Fruit fly (Drosophila melanogaster) whole organism, embryonic: ENCODE data around the gene CG43055.

Experiments
- CG14860 ChIP-seq: fragments of 200-800 bp; sonication (Bioruptor generic); IDR thresholded peaks from 3 replicates; pipeline ENCODE4 v1.3.6; 2022; ENCODE audit warnings: missing biosample characterization, missing genetic modification characterization; ENCODE audit not compliant: partially characterized antibody
- Rfx ChIP-seq: fragments of 200-800 bp; sonication (Bioruptor generic); IDR thresholded peaks from 2 replicates; pipeline ENCODE4 v1.3.6; 2022; ENCODE audit warnings: missing biosample characterization, missing genetic modification characterization

DNA sequence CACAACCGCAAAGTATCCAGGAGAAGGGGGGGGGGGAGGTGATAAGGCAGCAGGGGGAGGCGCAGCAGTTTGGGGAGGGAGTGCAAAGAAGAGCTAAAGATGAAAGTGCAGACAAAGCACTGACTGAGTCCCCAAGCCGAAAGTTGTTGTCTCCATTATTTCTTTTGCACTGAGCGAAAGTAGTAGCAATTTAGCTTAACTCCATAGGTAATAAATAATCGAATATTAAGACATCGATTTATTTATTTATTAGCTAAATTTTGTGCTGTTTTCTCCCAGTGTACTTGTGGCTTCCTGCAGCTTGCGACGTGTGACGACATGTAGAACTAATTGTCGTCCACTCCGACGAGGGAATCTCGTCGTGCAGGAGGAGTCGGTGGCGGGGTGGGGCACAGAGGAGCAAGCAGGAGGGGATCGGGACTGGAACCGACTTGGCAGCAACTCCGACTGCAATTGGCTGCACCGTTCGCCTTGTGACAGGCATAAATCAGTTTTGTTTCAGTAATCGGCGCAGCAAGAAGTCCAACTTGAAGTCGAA, 49.4 kb upstream of the CG43055 start, which contains the start of gene Traf4:
- TF ChIP-seq CG14860 (GFP tag; lab: Robert Waterston, UW) (no peak), Rfx (GFP tag; lab: Robert Waterston, UW) (no peak)
